Worm (Caenorhabditis elegans) whole organism, L3 larva: ENCODE data around the gene inso-1.

Experiments
- ama-1 ChIP-seq: fragments of 150-350 bp; optimal IDR thresholded peaks from 2 replicates; lab custom pipeline; 2018
- ceh-16 ChIP-seq: sonication (generic microtip); optimal IDR thresholded peaks from 2 replicates; lab custom pipeline; 2017; ENCODE audit warnings: missing biosample characterization, missing genetic modification characterization
- ceh-82 ChIP-seq: fragments of 150-350 bp; optimal IDR thresholded peaks from 2 replicates; lab custom pipeline; 2014; ENCODE audit warnings: missing biosample characterization, missing genetic modification characterization
- egl-27 ChIP-seq: sonication (generic microtip); optimal IDR thresholded peaks from 4 replicates; lab custom pipeline; 2017; ENCODE audit warnings: missing biosample characterization, missing genetic modification reagents, missing genetic modification characterization
- elt-1 ChIP-seq: fragments of 150-350 bp; optimal IDR thresholded peaks from 2 replicates; lab custom pipeline; 2014; ENCODE audit warnings: missing biosample characterization, missing genetic modification characterization
- lin-15B ChIP-seq: fragments of 150-350 bp; optimal IDR thresholded peaks from 2 replicates; lab custom pipeline; 2014; ENCODE audit warnings: missing biosample characterization, missing genetic modification characterization
- nhr-23 ChIP-seq: fragments of 150-350 bp; optimal IDR thresholded peaks from 2 replicates; lab custom pipeline; 2014; ENCODE audit warnings: missing biosample characterization, missing genetic modification reagents, missing genetic modification characterization
- nhr-237 ChIP-seq: fragments of 150-350 bp; optimal IDR thresholded peaks from 2 replicates; lab custom pipeline; 2014; ENCODE audit warnings: missing biosample characterization, missing genetic modification characterization
- unc-39 ChIP-seq: sonication (generic microtip); optimal IDR thresholded peaks from 4 replicates; lab custom pipeline; 2017; ENCODE audit warnings: missing biosample characterization, missing genetic modification characterization
- unc-62 ChIP-seq: fragments of 150-350 bp; sonication (generic microtip); optimal IDR thresholded peaks from 4 replicates; lab custom pipeline; 2014; ENCODE audit warnings: missing biosample characterization, missing genetic modification reagents, missing genetic modification characterization
- ztf-11 ChIP-seq: fragments of 150-350 bp; optimal IDR thresholded peaks from 2 replicates; lab custom pipeline; 2014; ENCODE audit warnings: missing biosample characterization, missing genetic modification characterization

DNA sequence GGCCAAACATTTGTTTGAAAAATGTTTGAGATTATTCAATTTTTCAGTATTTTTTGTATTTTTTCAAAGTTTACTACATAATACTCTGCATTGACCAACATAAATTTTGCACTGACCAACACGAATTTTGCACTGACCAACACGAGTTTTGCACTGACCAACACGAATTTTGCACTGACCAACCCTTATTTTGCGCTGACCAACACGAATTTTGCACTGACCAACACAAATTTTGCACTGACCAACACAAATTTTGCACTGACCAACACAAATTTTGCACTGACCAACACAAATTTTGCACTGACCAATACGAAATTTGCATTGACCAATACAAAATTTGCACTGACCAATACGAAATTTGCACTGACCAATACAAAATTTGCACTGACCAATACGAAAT lies 7.1 kb upstream of the inso-1 start:
- TF ChIP-seq unc-62 (GFP tag; lab: Kevin White, UChicago) (no peak), egl-27 (no peak), nhr-23 (no peak), nhr-237 (tag; lab: Kevin White, UChicago) (no peak), ceh-82 (tag; lab: Kevin White, UChicago) (no peak), lin-15B (tag; lab: Kevin White, UChicago) (no peak), ztf-11 (tag; lab: Kevin White, UChicago) (no peak), unc-39 (tag; lab: Kevin White, UChicago) (no peak), ceh-16 (tag; lab: Kevin White, UChicago) (no peak), ama-1 (lab: Kevin White, UChicago) (no peak), elt-1 (no peak)
